Fruit fly (Drosophila melanogaster) whole organism, prepupa: ENCODE results near the gene RabX6.

Source experiments
- CG10669 ChIP-seq: fragments of 200-800 bp; sonication (Bioruptor generic); optimal IDR thresholded peaks from 3 replicates; lab custom pipeline; 2018; ENCODE audit warnings: missing biosample characterization, mild to moderate bottlenecking, missing genetic modification characterization, moderate library complexity
- CG11294 ChIP-seq: fragments of 200-800 bp; sonication (Bioruptor generic); IDR thresholded peaks from 2 replicates; pipeline ENCODE4 v1.3.6; 2022; ENCODE audit warnings: missing biosample characterization, missing genetic modification characterization
- CG11762 ChIP-seq: fragments of 200-800 bp; sonication (Bioruptor generic); optimal IDR thresholded peaks from 3 replicates; lab custom pipeline; 2016; ENCODE audit warnings: missing biosample characterization, missing genetic modification characterization; ENCODE audit not compliant: insufficient read depth
- CG15336 ChIP-seq: fragments of 200-800 bp; sonication (Bioruptor generic); IDR thresholded peaks from 2 replicates; pipeline ENCODE4 v1.3.6; 2022; ENCODE audit warnings: missing biosample characterization, missing genetic modification characterization
- CG31627 ChIP-seq: fragments of 200-800 bp; sonication (Bioruptor generic); optimal IDR thresholded peaks from 3 replicates; lab custom pipeline; 2016; ENCODE audit warnings: missing biosample characterization, missing genetic modification characterization
- CG32006 ChIP-seq: fragments of 200-800 bp; sonication (Bioruptor generic); optimal IDR thresholded peaks from 3 replicates; lab custom pipeline; 2017; ENCODE audit warnings: missing biosample characterization, mild to moderate bottlenecking, missing genetic modification characterization
- CG34406 ChIP-seq: fragments of 200-800 bp; sonication (Bioruptor generic); optimal IDR thresholded peaks from 3 replicates; lab custom pipeline; 2016; ENCODE audit warnings: missing biosample characterization, missing genetic modification characterization
- CG3919 ChIP-seq: fragments of 200-800 bp; sonication (Bioruptor generic); optimal IDR thresholded peaks from 3 replicates; lab custom pipeline; 2016; ENCODE audit warnings: missing biosample characterization, missing genetic modification characterization
- CG4318 ChIP-seq: fragments of 200-800 bp; sonication (Bioruptor generic); optimal IDR thresholded peaks from 3 replicates; lab custom pipeline; 2017; ENCODE audit warnings: missing biosample characterization, mild to moderate bottlenecking, missing genetic modification characterization
- CG6792 ChIP-seq: fragments of 200-800 bp; sonication (Bioruptor generic); optimal IDR thresholded peaks from 3 replicates; lab custom pipeline; 2016; ENCODE audit warnings: missing biosample characterization, missing genetic modification characterization
- CG6808 ChIP-seq: fragments of 200-800 bp; sonication (Bioruptor generic); optimal IDR thresholded peaks from 3 replicates; lab custom pipeline; 2017; ENCODE audit warnings: missing biosample characterization, missing genetic modification characterization, mild to moderate bottlenecking, moderate library complexity, missing genetic modification reagents
- CG6854 ChIP-seq: fragments of 200-800 bp; sonication (Bioruptor generic); optimal IDR thresholded peaks from 2 replicates; lab custom pipeline; 2017; ENCODE audit warnings: missing biosample characterization, mild to moderate bottlenecking, missing genetic modification characterization
- CG7368 ChIP-seq: fragments of 200-800 bp; sonication (Bioruptor generic); optimal IDR thresholded peaks from 3 replicates; lab custom pipeline; 2016; ENCODE audit warnings: missing biosample characterization, missing genetic modification characterization
- CG8119 ChIP-seq: fragments of 200-800 bp; sonication (Bioruptor generic); IDR thresholded peaks from 3 replicates; pipeline ENCODE4 v1.3.6; 2022; ENCODE audit warnings: missing biosample characterization, missing genetic modification characterization
- CG8319 ChIP-seq: fragments of 200-800 bp; sonication (Bioruptor generic); optimal IDR thresholded peaks from 3 replicates; lab custom pipeline; 2016; ENCODE audit warnings: missing biosample characterization, missing genetic modification characterization
- CG8632 ChIP-seq: fragments of 200-800 bp; sonication (Bioruptor generic); optimal IDR thresholded peaks from 3 replicates; lab custom pipeline; 2016; ENCODE audit warnings: missing biosample characterization, missing genetic modification characterization
- Eip78C ChIP-seq: fragments of 200-800 bp; sonication (Bioruptor generic); peaks from one replicate; lab custom pipeline; 2016; ENCODE audit warnings: missing biosample characterization, missing genetic modification characterization
- Ets96B ChIP-seq: fragments of 200-800 bp; optimal IDR thresholded peaks from 2 replicates; lab custom pipeline; 2019; ENCODE audit warnings: missing biosample characterization, mild to moderate bottlenecking, missing genetic modification characterization, moderate library complexity
- Gug ChIP-seq: fragments of 200-800 bp; sonication (Bioruptor generic); IDR thresholded peaks from 2 replicates; pipeline ENCODE4 v1.3.6; 2022; ENCODE audit warnings: missing biosample characterization, missing genetic modification characterization
- Hr39 ChIP-seq: fragments of 200-800 bp; sonication (Bioruptor generic); optimal IDR thresholded peaks from 2 replicates; lab custom pipeline; 2016; ENCODE audit warnings: missing biosample characterization, missing genetic modification characterization
- Met ChIP-seq: fragments of 200-800 bp; sonication (Bioruptor generic); optimal IDR thresholded peaks from 3 replicates; lab custom pipeline; 2016; ENCODE audit warnings: missing biosample characterization, missing genetic modification characterization
- OdsH ChIP-seq: fragments of 200-800 bp; sonication (Bioruptor generic); optimal IDR thresholded peaks from 3 replicates; lab custom pipeline; 2016; ENCODE audit warnings: missing biosample characterization, missing genetic modification characterization
- Smox ChIP-seq: fragments of 200-800 bp; sonication (Bioruptor generic); optimal IDR thresholded peaks from 3 replicates; lab custom pipeline; 2016; ENCODE audit warnings: missing biosample characterization, missing genetic modification characterization
- Sox102F ChIP-seq: fragments of 200-800 bp; sonication (Bioruptor generic); optimal IDR thresholded peaks from 2 replicates; lab custom pipeline; 2016; ENCODE audit warnings: missing biosample characterization, mild to moderate bottlenecking, missing genetic modification characterization
- Sox14 ChIP-seq: fragments of 200-800 bp; sonication (Bioruptor generic); optimal IDR thresholded peaks from 3 replicates; lab custom pipeline; 2016; ENCODE audit warnings: missing biosample characterization, missing genetic modification characterization
- achi ChIP-seq: fragments of 200-800 bp; sonication (Bioruptor generic); optimal IDR thresholded peaks from 3 replicates; lab custom pipeline; 2016; ENCODE audit warnings: missing biosample characterization, missing genetic modification characterization
- acj6 ChIP-seq: fragments of 200-800 bp; sonication (Bioruptor generic); optimal IDR thresholded peaks from 3 replicates; lab custom pipeline; 2016; ENCODE audit warnings: missing biosample characterization, missing genetic modification characterization
- cyc ChIP-seq: fragments of 200-800 bp; sonication (Bioruptor generic); optimal IDR thresholded peaks from 3 replicates; lab custom pipeline; 2016; ENCODE audit warnings: missing biosample characterization, missing genetic modification characterization
- dac ChIP-seq: fragments of 200-800 bp; sonication (Bioruptor generic); optimal IDR thresholded peaks from 2 replicates; lab custom pipeline; 2017; ENCODE audit warnings: missing biosample characterization, mild to moderate bottlenecking, missing genetic modification characterization
- dsx ChIP-seq: fragments of 200-800 bp; optimal IDR thresholded peaks from 3 replicates; lab custom pipeline; 2019; ENCODE audit warnings: missing biosample characterization, mild to moderate bottlenecking, missing genetic modification characterization, moderate library complexity; ENCODE audit not compliant: poor library complexity, severe bottlenecking
- esn ChIP-seq: fragments of 200-800 bp; sonication (Bioruptor generic); optimal IDR thresholded peaks from 2 replicates; lab custom pipeline; 2016; ENCODE audit warnings: missing biosample characterization, mild to moderate bottlenecking, missing genetic modification characterization, moderate library complexity
- fd85E ChIP-seq: fragments of 200-800 bp; sonication (Bioruptor generic); optimal IDR thresholded peaks from 3 replicates; lab custom pipeline; 2016; ENCODE audit warnings: missing biosample characterization, missing genetic modification characterization
- lz ChIP-seq: fragments of 200-800 bp; sonication (Bioruptor generic); optimal IDR thresholded peaks from 3 replicates; lab custom pipeline; 2016; ENCODE audit warnings: missing biosample characterization, missing genetic modification characterization
- net ChIP-seq: fragments of 200-800 bp; sonication (Bioruptor generic); optimal IDR thresholded peaks from 3 replicates; lab custom pipeline; 2016; ENCODE audit warnings: missing biosample characterization, missing genetic modification characterization
- pdm3 ChIP-seq: fragments of 200-800 bp; sonication (Bioruptor generic); optimal IDR thresholded peaks from 3 replicates; lab custom pipeline; 2016; ENCODE audit warnings: missing biosample characterization, missing genetic modification characterization
- salr ChIP-seq, 2 experiments: fragments of 200-800 bp; sonication (Bioruptor generic); optimal IDR thresholded peaks; 3 replicates each; lab custom pipeline; 2016 to 2018; ENCODE audit warnings: missing biosample characterization in 2 of 2, missing genetic modification characterization in 2 of 2, mild to moderate bottlenecking in 1 of 2
- ss ChIP-seq, 2 experiments: fragments of 200-800 bp; sonication (Bioruptor generic); optimal IDR thresholded peaks; 2 replicates in 1 of 2; 3 replicates in 1 of 2; lab custom pipeline; 2017 to 2018; ENCODE audit warnings: mild to moderate bottlenecking in 2 of 2, missing biosample characterization in 2 of 2, missing genetic modification characterization in 2 of 2, moderate library complexity in 1 of 2
- svp ChIP-seq: fragments of 200-800 bp; sonication (Bioruptor generic); peaks from one replicate; lab custom pipeline; 2016; ENCODE audit warnings: missing biosample characterization, missing genetic modification characterization
- topi ChIP-seq: fragments of 200-800 bp; sonication (Bioruptor generic); optimal IDR thresholded peaks from 3 replicates; lab custom pipeline; 2016; ENCODE audit warnings: missing biosample characterization, missing genetic modification characterization
- vri ChIP-seq: fragments of 200-800 bp; sonication (Bioruptor generic); optimal IDR thresholded peaks from 3 replicates; lab custom pipeline; 2016; ENCODE audit warnings: missing biosample characterization, mild to moderate bottlenecking, missing genetic modification characterization

Gene RabX6

DNA sequence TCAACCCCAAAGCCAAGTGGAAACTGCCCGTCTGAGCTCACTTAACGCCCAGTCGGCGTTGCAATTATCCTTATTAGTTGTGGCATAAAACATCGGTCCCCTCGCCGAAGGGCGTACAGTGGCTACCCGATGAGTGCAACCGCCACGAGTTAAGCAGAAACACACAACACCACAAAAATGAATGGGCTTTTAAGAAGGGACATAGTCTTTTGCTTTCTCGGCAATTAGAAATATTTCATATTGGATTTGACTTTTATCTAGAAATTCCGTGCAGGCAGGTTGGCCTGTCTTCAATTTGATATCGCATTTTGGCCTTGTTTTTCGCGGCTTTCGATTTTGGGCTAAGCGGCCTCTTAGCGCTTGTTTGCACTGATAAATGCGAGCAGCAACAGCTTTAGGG lies 26.4 kb upstream of the RabX6 start (continued):
- TF ChIP-seq acj6: peak; percentile 70
- peak; percentile 81 for TF ChIP-seq Smox (GFP tag; lab: Kevin White, UChicago)
- TF ChIP-seq dac: no peak
- TF ChIP-seq Met (GFP tag; lab: Kevin White, UChicago): peak; percentile 87
- peak; percentile 63 for TF ChIP-seq Sox14 (GFP tag; lab: Kevin White, UChicago)
- TF ChIP-seq svp (GFP tag; lab: Kevin White, UChicago): peak; percentile 95
- TF ChIP-seq CG15336 (GFP tag; lab: Robert Waterston, UW): no peak
- peak; percentile 66 for TF ChIP-seq OdsH (GFP tag; lab: Kevin White, UChicago)
- peak; percentile 7 for TF ChIP-seq CG4318 (GFP tag; lab: Kevin White, UChicago)
- peak; percentile 66 for TF ChIP-seq CG6854 (GFP tag; lab: Kevin White, UChicago)
- peak; percentile 48 for TF ChIP-seq CG7368 (GFP tag; lab: Kevin White, UChicago)
- TF ChIP-seq net: peak; percentile 43
- no peak for TF ChIP-seq Gug (GFP tag; lab: Robert Waterston, UW)
- TF ChIP-seq CG6792 (GFP tag; lab: Kevin White, UChicago): peak; percentile 74
- TF ChIP-seq pdm3 (GFP tag; lab: Kevin White, UChicago): peak; percentile 63
- TF ChIP-seq CG32006 (GFP tag; lab: Kevin White, UChicago): peak; percentile 29

DNA sequence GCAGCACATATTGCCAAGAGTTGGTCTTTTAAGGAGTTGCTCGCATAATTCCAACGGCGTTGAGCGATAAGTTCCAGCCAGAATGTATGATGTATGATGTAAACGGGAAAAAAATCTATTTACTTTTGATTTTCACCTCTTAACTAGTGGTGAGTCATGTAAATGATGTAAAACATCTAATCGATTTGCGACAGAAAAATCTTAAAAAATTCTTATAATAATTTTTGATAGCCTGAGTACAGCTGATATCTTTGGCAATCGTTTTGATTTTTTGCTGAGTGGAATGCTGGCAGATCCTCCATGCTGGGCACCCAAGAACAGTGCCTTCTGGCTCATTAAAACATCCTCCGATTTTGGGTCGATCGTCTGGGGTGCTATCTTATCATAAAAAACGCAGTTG lies 23.8 kb upstream of the RabX6 start:
- peak; percentile 11 for TF ChIP-seq pdm3 (GFP tag; lab: Kevin White, UChicago)
- TF ChIP-seq vri (GFP tag; lab: Kevin White, UChicago): peak; percentile 4
- peak; percentile 34 for TF ChIP-seq Sox102F
- TF ChIP-seq cyc (GFP tag; lab: Kevin White, UChicago): peak; percentile 12
- peak; percentile 54 for TF ChIP-seq Met (GFP tag; lab: Kevin White, UChicago)
- peak; percentile 36 for TF ChIP-seq Hr39 (GFP tag; lab: Kevin White, UChicago)
- peak; percentile 14 for TF ChIP-seq CG3919 (GFP tag; lab: Kevin White, UChicago)
- peak; percentile 25 for TF ChIP-seq Ets96B (tag; lab: Kevin White, UChicago)
- peak; percentile 15 for TF ChIP-seq CG10669 (GFP tag; lab: Kevin White, UChicago)
- no peak for TF ChIP-seq fd85E
- no peak for TF ChIP-seq CG11294 (GFP tag; lab: Robert Waterston, UW)
- peak; percentile 8 for TF ChIP-seq Sox14 (GFP tag; lab: Kevin White, UChicago)
- TF ChIP-seq CG8319 (GFP tag; lab: Kevin White, UChicago): no peak
- peak; percentile 38 for TF ChIP-seq CG31627 (GFP tag; lab: Kevin White, UChicago)
- TF ChIP-seq Eip78C (GFP tag; lab: Kevin White, UChicago): peak; percentile 58
- peak; percentile 22 for TF ChIP-seq lz (GFP tag; lab: Kevin White, UChicago)
- peak; percentile 72 for TF ChIP-seq svp (GFP tag; lab: Kevin White, UChicago)
- TF ChIP-seq esn (GFP tag; lab: Kevin White, UChicago): peak; percentile 53
- no peak for TF ChIP-seq CG7368 (GFP tag; lab: Kevin White, UChicago)
- TF ChIP-seq CG6808 (GFP tag; lab: Kevin White, UChicago): peak; percentile 7
- TF ChIP-seq Smox (GFP tag; lab: Kevin White, UChicago): peak; percentile 41
- no peak for TF ChIP-seq ss (GFP tag; optimal IDR thresholded peaks at IDR 0.05; lab: Kevin White, UChicago)
- no peak for TF ChIP-seq CG11762 (GFP tag; lab: Kevin White, UChicago)
- peak; percentile 42 for TF ChIP-seq topi (GFP tag; lab: Kevin White, UChicago)
- TF ChIP-seq achi (GFP tag; lab: Kevin White, UChicago): no peak

DNA sequence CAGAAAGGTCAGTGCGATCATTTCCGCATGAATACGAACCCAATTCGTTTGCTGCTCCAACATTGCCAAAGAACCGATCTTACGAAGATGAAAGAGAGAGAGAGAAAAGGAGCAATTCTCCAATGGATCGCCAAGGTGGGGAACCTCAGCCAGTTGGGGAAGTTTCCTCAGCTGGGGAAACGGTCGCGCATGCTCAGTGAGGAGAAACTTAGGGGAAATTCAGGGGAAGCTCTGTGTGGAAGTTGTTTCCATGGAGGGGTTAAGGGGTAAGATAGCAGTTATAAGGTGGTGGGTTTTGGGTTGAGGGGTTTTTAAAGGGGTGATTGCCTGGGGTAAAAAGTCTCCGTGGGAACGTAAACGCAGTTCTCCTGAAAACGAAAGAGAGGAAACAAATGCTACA lies 17.0 kb upstream of the RabX6 start:
- TF ChIP-seq dsx (GFP tag; lab: Kevin White, UChicago) (peak; percentile 59), CG8632 (GFP tag; lab: Kevin White, UChicago) (no peak), salr (GFP tag; optimal IDR thresholded peaks at IDR 0.05; lab: Kevin White, UChicago) (no peak), CG34406 (GFP tag; lab: Kevin White, UChicago) (no peak), CG8119 (GFP tag; lab: Robert Waterston, UW) (no peak)
